Worm (Caenorhabditis elegans) whole organism, L3 larva: ENCODE measurements around the gene C35C5.10.

ENCODE experiments used
- ceh-28 ChIP-seq: fragments of 150-350 bp; optimal IDR thresholded peaks from 2 replicates; lab custom pipeline; 2014; ENCODE audit warnings: missing biosample characterization, missing genetic modification reagents, missing genetic modification characterization
- ceh-82 ChIP-seq: fragments of 150-350 bp; optimal IDR thresholded peaks from 2 replicates; lab custom pipeline; 2014; ENCODE audit warnings: missing biosample characterization, missing genetic modification characterization
- daf-12 ChIP-seq: fragments of 150-350 bp; optimal IDR thresholded peaks from 2 replicates; lab custom pipeline; 2014; ENCODE audit warnings: missing biosample characterization, missing genetic modification reagents, missing genetic modification characterization
- elt-1 ChIP-seq: fragments of 150-350 bp; optimal IDR thresholded peaks from 2 replicates; lab custom pipeline; 2014; ENCODE audit warnings: missing biosample characterization, missing genetic modification characterization
- elt-2 ChIP-seq: sonication (generic microtip); optimal IDR thresholded peaks from 2 replicates; lab custom pipeline; 2016; ENCODE audit warnings: missing genetic modification reagents, mild to moderate bottlenecking, missing genetic modification characterization, missing compliant biosample characterization
- eor-1 ChIP-seq, 2 experiments: fragments of 150-350 bp; optimal IDR thresholded peaks; 2 replicates each; lab custom pipeline; 2014 to 2018; ENCODE audit warnings: missing biosample characterization in 2 of 2, missing genetic modification characterization in 2 of 2
- fkh-10 ChIP-seq: sonication (generic microtip); optimal IDR thresholded peaks from 2 replicates; lab custom pipeline; 2017; ENCODE audit warnings: missing biosample characterization, missing genetic modification reagents, missing genetic modification characterization
- lsy-12 ChIP-seq: sonication (generic microtip); optimal IDR thresholded peaks from 2 replicates; lab custom pipeline; 2016; ENCODE audit warnings: mild to moderate bottlenecking, missing genetic modification characterization, missing compliant biosample characterization
- nhr-23 ChIP-seq: fragments of 150-350 bp; optimal IDR thresholded peaks from 2 replicates; lab custom pipeline; 2014; ENCODE audit warnings: missing biosample characterization, missing genetic modification reagents, missing genetic modification characterization
- nhr-25 ChIP-seq: sonication (generic microtip); optimal IDR thresholded peaks from 2 replicates; lab custom pipeline; 2017; ENCODE audit warnings: missing biosample characterization, missing genetic modification characterization
- nhr-28 ChIP-seq: fragments of 150-350 bp; optimal IDR thresholded peaks from 2 replicates; lab custom pipeline; 2014; ENCODE audit warnings: missing biosample characterization, missing genetic modification characterization
- nhr-67 ChIP-seq: fragments of 150-350 bp; optimal IDR thresholded peaks from 2 replicates; lab custom pipeline; 2014; ENCODE audit warnings: missing biosample characterization, missing genetic modification characterization
- nhr-77 ChIP-seq: fragments of 150-350 bp; optimal IDR thresholded peaks from 2 replicates; lab custom pipeline; 2014; ENCODE audit warnings: missing biosample characterization, missing genetic modification characterization

The C35C5.10 gene

ce11 chrX:11606815-11607499 is 50.9 kb downstream of the C35C5.10 start:
- peak; percentile 38 for TF ChIP-seq elt-1
- no peak for TF ChIP-seq elt-2
- peak; percentile 38 for TF ChIP-seq nhr-25
- TF ChIP-seq nhr-23 (tag; lab: Kevin White, UChicago) = peak; percentile 4
- no peak for TF ChIP-seq nhr-77 (tag; lab: Kevin White, UChicago)

- TF ChIP-seq daf-12 (tag; lab: Kevin White, UChicago) (no peak), nhr-28 (tag; lab: Kevin White, UChicago) (no peak), nhr-67 (tag; lab: Kevin White, UChicago) (no peak), lsy-12 (no peak), eor-1 (tag; optimal IDR thresholded peaks at IDR 0.05; lab: Kevin White, UChicago) (no peak)
Measured at ce11 chrX:11607500-11607823, 51.4 kb downstream of the C35C5.10 start.

ce11 chrX:11608110-11608759 is 52.2 kb downstream of the C35C5.10 start:
- TF ChIP-seq ceh-82 (tag; lab: Kevin White, UChicago) (no peak), elt-1 (peak; percentile 86), nhr-25 (peak; percentile 32), fkh-10 (no peak), elt-2 (peak; percentile 51), ceh-28 (tag; lab: Kevin White, UChicago) (no peak)
